Fruit fly (Drosophila melanogaster): Measurements from ENCODE around the gene CG34250.

The CG34250 gene

dm6 chr3L:17513492-17513891, 37.5 kb downstream of the CG34250 start:
- TF ChIP-seq CG32006 (GFP tag; optimal IDR thresholded peaks at IDR 0.05) (no peak), CG6854 (GFP tag; optimal IDR thresholded peaks at IDR 0.05) (peak; percentile 23)

dm6 chr3L:17513893-17514616, 38.0 kb downstream of the CG34250 start, which contains the start of the genes U4-U6-60K and CG7564:
U4-U6-60K (minus strand) TSS chr3L:17513912.
CG7564 (plus strand) TSS chr3L:17514298.
- TF ChIP-seq Hr4 (GFP tag; optimal IDR thresholded peaks at IDR 0.05) (peak; percentile 62), CG34406 (GFP tag; optimal IDR thresholded peaks at IDR 0.05) (peak; percentile 47), ss (GFP tag; optimal IDR thresholded peaks at IDR 0.05) (no peak), CG15336 (GFP tag; IDR thresholded peaks at IDR 0.05) (no peak), acj6 (GFP tag; optimal IDR thresholded peaks at IDR 0.05) (peak; percentile 63), CG6808 (GFP tag; optimal IDR thresholded peaks at IDR 0.05) (peak; percentile 69), Eip78C (GFP tag) (peak; percentile 78), Hr39 (GFP tag; optimal IDR thresholded peaks at IDR 0.05) (peak; percentile 69), CG11902 (GFP tag; optimal IDR thresholded peaks at IDR 0.05) (peak; percentile 26), Sox15 (GFP tag; optimal IDR thresholded peaks at IDR 0.05) (peak; percentile 45), Sox14 (GFP tag; optimal IDR thresholded peaks at IDR 0.05) (peak; percentile 69), Smox (GFP tag; optimal IDR thresholded peaks at IDR 0.05) (no peak), CG3919 (GFP tag; optimal IDR thresholded peaks at IDR 0.05) (peak; percentile 65), OdsH (GFP tag; optimal IDR thresholded peaks at IDR 0.05) (peak; percentile 60), CG6276 (GFP tag; optimal IDR thresholded peaks at IDR 0.05) (no peak), CG6854 (GFP tag; optimal IDR thresholded peaks at IDR 0.05) (no peak), Ets96B (tag; optimal IDR thresholded peaks at IDR 0.05) (peak; percentile 16), CG7368 (GFP tag; optimal IDR thresholded peaks at IDR 0.05) (no peak), CG4318 (GFP tag; optimal IDR thresholded peaks at IDR 0.05) (no peak), dac (GFP tag; optimal IDR thresholded peaks at IDR 0.05) (no peak), eg (GFP tag; IDR thresholded peaks at IDR 0.05) (no peak; the same call in 2 of the 3 replicates), fd85E (GFP tag; optimal IDR thresholded peaks at IDR 0.05) (peak; percentile 43), vri (GFP tag; optimal IDR thresholded peaks at IDR 0.05) (no peak), Blimp-1 (GFP tag; optimal IDR thresholded peaks at IDR 0.05) (no peak), CG11762 (GFP tag; optimal IDR thresholded peaks at IDR 0.05; ENCODE audit: insufficient read depth) (peak; percentile 7), spab (GFP tag; optimal IDR thresholded peaks at IDR 0.05) (no peak), Hr38 (GFP tag; optimal IDR thresholded peaks at IDR 0.05) (no peak), net (GFP tag; optimal IDR thresholded peaks at IDR 0.05) (peak; percentile 33), Eip93F (GFP tag; optimal IDR thresholded peaks at IDR 0.05) (peak; percentile 64), Ets21C (GFP tag; optimal IDR thresholded peaks at IDR 0.05) (peak; percentile 10), CG1621 (tag; optimal IDR thresholded peaks at IDR 0.05) (no peak), esn (GFP tag; optimal IDR thresholded peaks at IDR 0.05) (peak; percentile 71), cyc (GFP tag; optimal IDR thresholded peaks at IDR 0.05) (peak; percentile 71), CG8632 (GFP tag; optimal IDR thresholded peaks at IDR 0.05) (peak; percentile 51), Eip75B (GFP tag; optimal IDR thresholded peaks at IDR 0.05) (no peak), CG32006 (GFP tag; optimal IDR thresholded peaks at IDR 0.05) (peak; percentile 61), CG8119 (GFP tag; IDR thresholded peaks at IDR 0.05) (no peak), CG10631 (GFP tag; optimal IDR thresholded peaks at IDR 0.05) (no peak), fkh (GFP tag; optimal IDR thresholded peaks at IDR 0.05) (no peak), pdm3 (GFP tag; optimal IDR thresholded peaks at IDR 0.05) (peak; percentile 69), CG31627 (GFP tag; optimal IDR thresholded peaks at IDR 0.05) (peak; percentile 68), topi (GFP tag; optimal IDR thresholded peaks at IDR 0.05) (peak; percentile 75), Lpt (GFP tag; optimal IDR thresholded peaks at IDR 0.05) (peak; percentile 30), CG11294 (GFP tag; IDR thresholded peaks at IDR 0.05) (0 out of 2 replicates have a peak, but pooled peaks have one; percentile 21), CG3032 (tag; optimal IDR thresholded peaks at IDR 0.05) (peak; percentile 57), lz (GFP tag; optimal IDR thresholded peaks at IDR 0.05) (peak; percentile 60), CG10669 (GFP tag; optimal IDR thresholded peaks at IDR 0.05) (no peak), CG6163 (GFP tag; IDR thresholded peaks at IDR 0.05) (0 out of 3 replicates have a peak, but pooled peaks have one; percentile 28)

All from whole organism, prepupa.